Fruit fly (Drosophila melanogaster) whole organism, prepupa: ENCODE measurements around the gene CG11333.

Experiments
- CG11902 ChIP-seq: fragments of 200-800 bp; sonication (Bioruptor generic); optimal IDR thresholded peaks from 3 replicates; lab custom pipeline; 2016; ENCODE audit warnings: missing biosample characterization, missing genetic modification characterization
- CG15336 ChIP-seq: fragments of 200-800 bp; sonication (Bioruptor generic); IDR thresholded peaks from 2 replicates; pipeline ENCODE4 v1.3.6; 2022; ENCODE audit warnings: missing biosample characterization, missing genetic modification characterization
- vri ChIP-seq: fragments of 200-800 bp; sonication (Bioruptor generic); optimal IDR thresholded peaks from 3 replicates; lab custom pipeline; 2016; ENCODE audit warnings: missing biosample characterization, mild to moderate bottlenecking, missing genetic modification characterization

DNA sequence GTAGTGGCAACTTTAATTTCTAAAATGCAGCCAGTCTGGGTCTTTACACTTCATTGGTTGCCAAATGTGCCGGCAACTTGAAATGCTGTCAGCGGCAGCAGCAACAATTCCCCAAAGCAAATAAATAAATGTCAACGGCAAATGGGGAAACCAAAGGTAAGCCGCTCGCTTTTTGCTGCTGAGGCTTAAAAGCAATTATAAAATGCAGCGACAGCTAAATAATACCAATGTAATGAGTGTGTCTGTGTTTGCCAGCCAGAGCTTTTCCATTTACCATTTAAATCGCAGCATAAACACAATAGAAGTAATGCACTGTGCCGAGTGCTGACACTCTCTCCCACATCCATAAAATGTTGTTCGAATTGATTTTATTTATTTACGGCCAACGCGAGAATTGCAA, 22.5 kb upstream of the CG11333 start:
- TF ChIP-seq CG11902 (GFP tag; lab: Kevin White, UChicago), result no peak
- no peak for TF ChIP-seq CG15336 (GFP tag; lab: Robert Waterston, UW)
- no peak for TF ChIP-seq vri (GFP tag; lab: Kevin White, UChicago)
